Fruit fly (Drosophila melanogaster): ENCODE measurements around the gene CG17751.

The CG17751 gene

DNA sequence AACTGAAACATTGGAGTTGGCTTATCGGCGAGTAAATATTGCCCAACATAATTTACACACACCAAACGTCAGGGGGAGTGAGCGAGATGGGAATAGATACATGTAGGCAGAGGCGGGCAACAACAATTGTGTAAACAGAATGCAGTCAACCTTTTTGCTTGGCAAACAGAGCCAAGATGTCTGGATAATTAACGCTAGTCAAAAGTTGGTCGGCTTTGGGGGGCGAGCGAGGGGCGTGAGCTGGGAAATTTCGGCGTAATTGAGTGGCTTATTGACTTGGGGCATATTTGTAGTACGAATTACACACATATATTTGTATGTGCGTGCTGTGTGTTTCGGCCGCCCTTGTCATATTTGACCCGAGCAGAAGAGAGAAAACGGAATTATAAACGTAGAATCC, 22.2 kb upstream of the CG17751 start (continued):
- TF ChIP-seq maf-S (GFP tag; optimal IDR thresholded peaks at IDR 0.05): peak; percentile 62
- TF ChIP-seq onecut (GFP tag; IDR thresholded peaks at IDR 0.05): peak; percentile 87
- no peak for TF ChIP-seq knrl (GFP tag; IDR thresholded peaks at IDR 0.05; ENCODE audit: partially characterized antibody)
- no peak for TF ChIP-seq mld (GFP tag; IDR thresholded peaks at IDR 0.05; ENCODE audit: partially characterized antibody)
- peak; percentile 18 for TF ChIP-seq Usf (GFP tag; optimal IDR thresholded peaks at IDR 0.05)
- TF ChIP-seq ab (GFP tag; optimal IDR thresholded peaks at IDR 0.05): peak; percentile 2
- peak; percentile 83 for TF ChIP-seq bab2 (GFP tag; optimal IDR thresholded peaks at IDR 0.05)
- TF ChIP-seq Kr (GFP tag; optimal IDR thresholded peaks at IDR 0.05): peak; percentile 99
- peak; percentile 60; the same call in 2 of the 3 replicates for TF ChIP-seq CG11695 (GFP tag; IDR thresholded peaks at IDR 0.05)
- peak; percentile 49 for TF ChIP-seq CG9817 (tag; optimal IDR thresholded peaks at IDR 0.05)
- TF ChIP-seq CG8290 (GFP tag; optimal IDR thresholded peaks at IDR 0.05): peak; percentile 87
- peak; percentile 86 to 94 for TF ChIP-seq CG8290 (tag; optimal IDR thresholded peaks at IDR 0.05)
- TF ChIP-seq CG6689 (GFP tag; IDR thresholded peaks at IDR 0.05): peak; percentile 59
- peak; percentile 69 for TF ChIP-seq Mad (GFP tag; optimal IDR thresholded peaks at IDR 0.05)
- peak; percentile 67 for TF ChIP-seq CG7839 (tag; optimal IDR thresholded peaks at IDR 0.05)
- no peak for TF ChIP-seq klu (GFP tag; IDR thresholded peaks at IDR 0.05)
- TF ChIP-seq oc (tag; optimal IDR thresholded peaks at IDR 0.05): peak; percentile 74
- TF ChIP-seq CG15073 (GFP tag; optimal IDR thresholded peaks at IDR 0.05): no peak
- peak; percentile 95 for TF ChIP-seq CG3407 (GFP tag; optimal IDR thresholded peaks at IDR 0.05)
- no peak for TF ChIP-seq D (optimal IDR thresholded peaks at IDR 0.05)
- TF ChIP-seq D (GFP tag; optimal IDR thresholded peaks at IDR 0.05): peak; percentile 93
- no peak for TF ChIP-seq emc (GFP tag; optimal IDR thresholded peaks at IDR 0.05)
- peak; percentile 68 for TF ChIP-seq CG10462 (GFP tag; optimal IDR thresholded peaks at IDR 0.05)
- peak; percentile 95 for TF ChIP-seq CG2875 (GFP tag; optimal IDR thresholded peaks at IDR 0.05)
- TF ChIP-seq Sin3A (optimal IDR thresholded peaks at IDR 0.05): no peak
- TF ChIP-seq cas (GFP tag; IDR thresholded peaks at IDR 0.05): no peak
- peak; percentile 78 for TF ChIP-seq CG3838 (GFP tag; optimal IDR thresholded peaks at IDR 0.05)
- TF ChIP-seq br (optimal IDR thresholded peaks at IDR 0.05): no peak
- TF ChIP-seq CG13296 (GFP tag; optimal IDR thresholded peaks at IDR 0.05): peak; percentile 85
- peak; percentile 77 for TF ChIP-seq CHES-1-like (GFP tag; optimal IDR thresholded peaks at IDR 0.05)
- TF ChIP-seq lola (GFP tag; optimal IDR thresholded peaks at IDR 0.05): peak in 1 of 3 experiments; percentile 90
- TF ChIP-seq CG12391 (tag; optimal IDR thresholded peaks at IDR 0.05): peak; percentile 75
- peak; percentile 94 for TF ChIP-seq nau (GFP tag; optimal IDR thresholded peaks at IDR 0.05)
- TF ChIP-seq tll (GFP tag; optimal IDR thresholded peaks at IDR 0.05): peak in 1 of 2 experiments; percentile 87
- peak; percentile 55 for TF ChIP-seq Fer2 (tag; optimal IDR thresholded peaks at IDR 0.05)
- TF ChIP-seq odd (GFP tag; optimal IDR thresholded peaks at IDR 0.05): peak; percentile 94
- TF ChIP-seq insv (GFP tag; optimal IDR thresholded peaks at IDR 0.05): peak in 1 of 2 experiments; percentile 52
- no peak for TF ChIP-seq vnd (GFP tag; IDR thresholded peaks at IDR 0.05; ENCODE audit: partially characterized antibody)
- TF ChIP-seq CG17359 (tag; optimal IDR thresholded peaks at IDR 0.05): peak; percentile 84
- no peak for TF ChIP-seq chinmo (GFP tag; IDR thresholded peaks at IDR 0.05; ENCODE audit: partially characterized antibody)
- TF ChIP-seq CG17612 (GFP tag; IDR thresholded peaks at IDR 0.05): peak; percentile 46; the same call in 1 of the 2 replicates
- peak; percentile 43 for TF ChIP-seq tin (GFP tag; optimal IDR thresholded peaks at IDR 0.05)
- TF ChIP-seq grn (GFP tag; optimal IDR thresholded peaks at IDR 0.05): peak; percentile 91
- no peak for TF ChIP-seq CG8478 (optimal IDR thresholded peaks at IDR 0.05)
- TF ChIP-seq Ravus (GFP tag; IDR thresholded peaks at IDR 0.05): no peak
- TF ChIP-seq caup (GFP tag; optimal IDR thresholded peaks at IDR 0.05; ENCODE audit: severe bottlenecking): peak; percentile 81
- TF ChIP-seq slou (GFP tag; optimal IDR thresholded peaks at IDR 0.05): peak; percentile 24
- TF ChIP-seq Xbp1 (GFP tag; optimal IDR thresholded peaks at IDR 0.05): peak; percentile 51
- TF ChIP-seq E2f2 (GFP tag; IDR thresholded peaks at IDR 0.05): peak; percentile 55
- no peak for TF ChIP-seq hbn (GFP tag; IDR thresholded peaks at IDR 0.05; ENCODE audit: partially characterized antibody)
- peak; percentile 75 for TF ChIP-seq HmgZ (tag; optimal IDR thresholded peaks at IDR 0.05)
- TF ChIP-seq CG1233 (GFP tag; optimal IDR thresholded peaks at IDR 0.05): peak; percentile 92
